Worm (Caenorhabditis elegans) whole organism, young adult: ENCODE results near the gene ZK1248.5.

Source experiments
- B0019.2 ChIP-seq: fragments of 200-800 bp; sonication (Bioruptor generic); conservative IDR thresholded peaks from 2 replicates; pipeline ENCODE4 v1.3.6; 2022; ENCODE audit warnings: missing genetic modification reagents, missing genetic modification characterization, missing compliant biosample characterization
- F22D6.2 ChIP-seq: sonication (generic microtip); optimal IDR thresholded peaks from 2 replicates; lab custom pipeline; 2016; ENCODE audit warnings: mild to moderate bottlenecking, missing genetic modification characterization, missing compliant biosample characterization
- F23B12.7 ChIP-seq: sonication (generic microtip); optimal IDR thresholded peaks from 2 replicates; lab custom pipeline; 2017; ENCODE audit warnings: missing genetic modification characterization, mild to moderate bottlenecking, missing compliant biosample characterization, antibody characterized with exemption, moderate library complexity; ENCODE audit not compliant: insufficient read depth
- F39B2.1 ChIP-seq: fragments of 200-800 bp; sonication (Bioruptor generic); IDR thresholded peaks from 2 replicates; pipeline ENCODE4 v1.3.6; 2022; ENCODE audit warnings: missing genetic modification reagents, missing genetic modification characterization, missing compliant biosample characterization
- F57A8.1 ChIP-seq: fragments of 200-800 bp; sonication (Bioruptor generic); optimal IDR thresholded peaks from 2 replicates; lab custom pipeline; 2018; ENCODE audit warnings: mild to moderate bottlenecking, missing genetic modification characterization, moderate library complexity, missing compliant biosample characterization
- F57C9.4 ChIP-seq: sonication (generic microtip); optimal IDR thresholded peaks from 2 replicates; lab custom pipeline; 2017; ENCODE audit warnings: mild to moderate bottlenecking, missing genetic modification characterization, missing compliant biosample characterization
- T07F8.4 ChIP-seq: sonication (generic microtip); optimal IDR thresholded peaks from 2 replicates; lab custom pipeline; 2016; ENCODE audit warnings: mild to moderate bottlenecking, missing genetic modification characterization, moderate library complexity, missing compliant biosample characterization
- T26A5.8 ChIP-seq: sonication (generic microtip); optimal IDR thresholded peaks from 2 replicates; lab custom pipeline; 2016; ENCODE audit warnings: missing genetic modification characterization, missing compliant biosample characterization
- Y56A3A.18 ChIP-seq: fragments of 200-800 bp; sonication (Bioruptor generic); IDR thresholded peaks from 2 replicates; pipeline ENCODE4 v1.3.6; 2022; ENCODE audit warnings: missing genetic modification reagents, missing genetic modification characterization, missing compliant biosample characterization
- ama-1 ChIP-seq, 3 experiments: fragments of 150-350 bp in 1 of 3; sonication (generic microtip) in 2 of 3; optimal IDR thresholded peaks; 2 replicates each; lab custom pipeline; 2014 to 2018; ENCODE audit warnings: missing biosample characterization in 2 of 3, missing genetic modification characterization in 2 of 3, missing genetic modification reagents in 2 of 3
- athp-1 ChIP-seq: sonication (generic microtip); optimal IDR thresholded peaks from 2 replicates; lab custom pipeline; 2017; ENCODE audit warnings: mild to moderate bottlenecking, missing genetic modification characterization, missing compliant biosample characterization
- attf-5 ChIP-seq: fragments of 200-800 bp; sonication (Bioruptor generic); optimal IDR thresholded peaks from 2 replicates; lab custom pipeline; 2018; ENCODE audit warnings: mild to moderate bottlenecking, missing genetic modification characterization, missing compliant biosample characterization
- ccch-3 ChIP-seq: fragments of 200-800 bp; sonication (Bioruptor generic); optimal IDR thresholded peaks from 2 replicates; lab custom pipeline; 2018; ENCODE audit warnings: mild to moderate bottlenecking, missing genetic modification characterization, missing compliant biosample characterization
- ceh-100 ChIP-seq: fragments of 200-800 bp; sonication (Bioruptor generic); IDR thresholded peaks from 2 replicates; pipeline ENCODE4 v1.3.6; 2022; ENCODE audit warnings: missing genetic modification reagents, missing genetic modification characterization, missing compliant biosample characterization
- ceh-27 ChIP-seq: fragments of 200-800 bp; sonication (Bioruptor generic); optimal IDR thresholded peaks from 2 replicates; lab custom pipeline; 2018; ENCODE audit warnings: mild to moderate bottlenecking, missing genetic modification characterization, moderate library complexity, missing compliant biosample characterization
- ceh-58 ChIP-seq: fragments of 200-800 bp; sonication (Bioruptor generic); IDR thresholded peaks from 2 replicates; pipeline ENCODE4 v1.3.6; 2022; ENCODE audit warnings: missing genetic modification characterization, missing compliant biosample characterization
- ceh-79 ChIP-seq: sonication (generic microtip); optimal IDR thresholded peaks from 2 replicates; lab custom pipeline; 2017; ENCODE audit warnings: mild to moderate bottlenecking, missing genetic modification characterization, missing compliant biosample characterization
- chd-7 ChIP-seq: sonication (generic microtip); optimal IDR thresholded peaks from 2 replicates; lab custom pipeline; 2016; ENCODE audit warnings: mild to moderate bottlenecking, missing genetic modification characterization, moderate library complexity, missing compliant biosample characterization
- die-1 ChIP-seq: sonication (generic microtip); optimal IDR thresholded peaks from 2 replicates; lab custom pipeline; 2016; ENCODE audit warnings: missing genotype, mild to moderate bottlenecking, missing genetic modification characterization, missing compliant biosample characterization
- dpl-1 ChIP-seq: fragments of 150-350 bp; optimal IDR thresholded peaks from 2 replicates; lab custom pipeline; 2014; ENCODE audit warnings: missing biosample characterization, missing genetic modification reagents, missing genetic modification characterization
- egl-44 ChIP-seq: fragments of 200-800 bp; sonication (Bioruptor generic); IDR thresholded peaks from 2 replicates; pipeline ENCODE4 v1.3.6; 2022; ENCODE audit warnings: missing genetic modification reagents, missing genetic modification characterization, missing compliant biosample characterization
- him-1 ChIP-seq: sonication (generic microtip); optimal IDR thresholded peaks from 2 replicates; lab custom pipeline; 2016; ENCODE audit warnings: missing genotype, missing genetic modification reagents, missing genetic modification characterization, missing compliant biosample characterization
- hmg-1.2 ChIP-seq: fragments of 200-800 bp; sonication (Bioruptor generic); IDR thresholded peaks from 2 replicates; pipeline ENCODE4 v1.3.6; 2022; ENCODE audit warnings: missing genetic modification reagents, missing genetic modification characterization, missing compliant biosample characterization
- hrde-1 ChIP-seq: sonication (generic microtip); optimal IDR thresholded peaks from 2 replicates; lab custom pipeline; 2016; ENCODE audit warnings: missing genetic modification characterization, mild to moderate bottlenecking, missing compliant biosample characterization, moderate library complexity, missing genotype, missing genetic modification reagents, borderline replicate concordance
- hsf-1 ChIP-seq: fragments of 200-800 bp; sonication (Bioruptor generic); IDR thresholded peaks from 2 replicates; pipeline ENCODE4 v1.3.6; 2022; ENCODE audit warnings: missing genetic modification reagents, missing genetic modification characterization, missing compliant biosample characterization
- let-526 ChIP-seq: fragments of 200-800 bp; sonication (Bioruptor generic); IDR thresholded peaks from 2 replicates; pipeline ENCODE4 v1.3.6; 2022; ENCODE audit warnings: missing genetic modification reagents, missing genetic modification characterization, missing compliant biosample characterization
- lsy-27 ChIP-seq: sonication (generic microtip); optimal IDR thresholded peaks from 2 replicates; lab custom pipeline; 2017; ENCODE audit warnings: missing genetic modification characterization, mild to moderate bottlenecking, missing compliant biosample characterization, antibody characterized with exemption, missing genotype, borderline replicate concordance; ENCODE audit not compliant: insufficient read depth
- madf-3 ChIP-seq: fragments of 200-800 bp; sonication (Bioruptor generic); IDR thresholded peaks from 2 replicates; pipeline ENCODE4 v1.3.6; 2022; ENCODE audit warnings: missing genetic modification reagents, missing genetic modification characterization, missing compliant biosample characterization
- nhr-120 ChIP-seq: fragments of 200-800 bp; sonication (Bioruptor generic); IDR thresholded peaks from 2 replicates; pipeline ENCODE4 v1.3.6; 2022; ENCODE audit warnings: missing genetic modification characterization, missing compliant biosample characterization
- nhr-179 ChIP-seq: sonication (generic microtip); optimal IDR thresholded peaks from 2 replicates; lab custom pipeline; 2016; ENCODE audit warnings: mild to moderate bottlenecking, missing genetic modification characterization, missing compliant biosample characterization
- nhr-27 ChIP-seq: fragments of 200-800 bp; sonication (Bioruptor generic); optimal IDR thresholded peaks from 2 replicates; lab custom pipeline; 2018; ENCODE audit warnings: mild to moderate bottlenecking, missing genetic modification characterization, moderate library complexity, missing compliant biosample characterization
- nhr-90 ChIP-seq: sonication (generic microtip); optimal IDR thresholded peaks from 2 replicates; lab custom pipeline; 2016; ENCODE audit warnings: missing genotype, mild to moderate bottlenecking, missing genetic modification characterization, missing compliant biosample characterization
- pha-4 ChIP-seq: fragments of 150-350 bp; sonication (generic microtip); optimal IDR thresholded peaks from 2 replicates; lab custom pipeline; 2014; ENCODE audit warnings: missing biosample characterization, missing genetic modification reagents, missing genetic modification characterization
- snpc-3.4 ChIP-seq: sonication (generic microtip); optimal IDR thresholded peaks from 2 replicates; lab custom pipeline; 2017; ENCODE audit warnings: missing genetic modification characterization, mild to moderate bottlenecking, missing compliant biosample characterization, antibody characterized with exemption, moderate library complexity, missing genotype, missing genetic modification reagents
- snpc-4 ChIP-seq, 5 experiments: fragments of 150-350 bp in 1 of 5; sonication (generic microtip) in 4 of 5; optimal IDR thresholded peaks; 2 replicates each; lab custom pipeline; 2014 to 2018; ENCODE audit warnings: missing genetic modification characterization in 5 of 5, missing biosample characterization in 3 of 5, antibody characterized with exemption in 2 of 5, mild to moderate bottlenecking in 2 of 5, missing compliant biosample characterization in 2 of 5, missing genotype in 2 of 5, moderate library complexity in 2 of 5, missing genetic modification reagents in 1 of 5
- somi-1 ChIP-seq: fragments of 200-800 bp; sonication (Bioruptor generic); optimal IDR thresholded peaks from 2 replicates; lab custom pipeline; 2018; ENCODE audit warnings: mild to moderate bottlenecking, missing genetic modification characterization, missing compliant biosample characterization
- tlf-1 ChIP-seq: fragments of 200-800 bp; sonication (Bioruptor generic); optimal IDR thresholded peaks from 2 replicates; lab custom pipeline; 2018; ENCODE audit warnings: mild to moderate bottlenecking, missing genetic modification characterization, missing compliant biosample characterization
- unc-130 ChIP-seq: sonication (generic microtip); optimal IDR thresholded peaks from 2 replicates; lab custom pipeline; 2016; ENCODE audit warnings: missing genetic modification reagents, missing genetic modification characterization, missing compliant biosample characterization
- xnd-1 ChIP-seq: sonication (generic microtip); optimal IDR thresholded peaks from 2 replicates; lab custom pipeline; 2016; ENCODE audit warnings: missing genotype, missing genetic modification reagents, missing genetic modification characterization, missing compliant biosample characterization
- ztf-22 ChIP-seq: fragments of 200-800 bp; sonication (Bioruptor generic); optimal IDR thresholded peaks from 2 replicates; lab custom pipeline; 2018; ENCODE audit warnings: mild to moderate bottlenecking, missing genetic modification characterization, moderate library complexity, missing compliant biosample characterization
- ztf-3 ChIP-seq: fragments of 200-800 bp; sonication (Bioruptor generic); optimal IDR thresholded peaks from 2 replicates; lab custom pipeline; 2018; ENCODE audit warnings: mild to moderate bottlenecking, missing genetic modification characterization, missing compliant biosample characterization

ZK1248.5 gene

ce11 chrII:5774879-5775278 lies 35.4 kb upstream of the ZK1248.5 start:
- TF ChIP-seq pha-4, result no peak
- no peak for TF ChIP-seq xnd-1 (tag; lab: Kevin White, UChicago)
- TF ChIP-seq tlf-1 (GFP tag; lab: Kevin White, UChicago), result no peak
- TF ChIP-seq ceh-58, result no peak
- TF ChIP-seq F22D6.2 (tag; lab: Kevin White, UChicago), result no peak
- no peak for TF ChIP-seq attf-5 (GFP tag; lab: Kevin White, UChicago)
- no peak for TF ChIP-seq T07F8.4 (tag; lab: Kevin White, UChicago)
- TF ChIP-seq Y56A3A.18 (GFP tag; lab: Robert Waterston, UW), result no peak

ce11 chrII:5777372-5777771 lies 32.9 kb upstream of the ZK1248.5 start:
- TF ChIP-seq nhr-90 (tag; lab: Kevin White, UChicago), result no peak
- no peak for TF ChIP-seq nhr-120
- no peak for TF ChIP-seq ccch-3 (GFP tag; lab: Kevin White, UChicago)
- no peak for TF ChIP-seq F39B2.1 (GFP tag; lab: Robert Waterston, UW)
- TF ChIP-seq ztf-22 (GFP tag; lab: Kevin White, UChicago), result no peak
- no peak for TF ChIP-seq athp-1
- no peak for TF ChIP-seq snpc-3.4
- TF ChIP-seq madf-3 (GFP tag; lab: Robert Waterston, UW), result no peak
- TF ChIP-seq F57A8.1 (GFP tag; lab: Kevin White, UChicago), result no peak
- TF ChIP-seq lsy-27 (tag; lab: Kevin White, UChicago), result no peak
- TF ChIP-seq hrde-1 (tag; lab: Kevin White, UChicago), result no peak
- TF ChIP-seq F23B12.7 (tag; lab: Kevin White, UChicago), result no peak
- TF ChIP-seq T26A5.8 (tag; lab: Kevin White, UChicago), result no peak
- TF ChIP-seq dpl-1 (GFP tag; lab: Kevin White, UChicago), result no peak
- TF ChIP-seq Y56A3A.18 (GFP tag; lab: Robert Waterston, UW), result no peak
- no peak for TF ChIP-seq ceh-79
- TF ChIP-seq him-1, result no peak
- no peak for TF ChIP-seq hsf-1 (GFP tag; lab: Robert Waterston, UW)
- TF ChIP-seq somi-1 (GFP tag; lab: Kevin White, UChicago), result no peak

- TF ChIP-seq ceh-100, result no peak
- TF ChIP-seq hmg-1.2 (GFP tag; lab: Robert Waterston, UW), result peak; percentile 50; the same call in 1 of the 2 replicates
- TF ChIP-seq ceh-27 (GFP tag; lab: Kevin White, UChicago), result peak; percentile 7
- TF ChIP-seq, all 124 proteins: peak for 2
These were observed 30.4 kb upstream of the ZK1248.5 start for ce11 chrII:5779866-5780265.

- TF ChIP-seq ceh-100 (peak; percentile 73), ama-1 (optimal IDR thresholded peaks at IDR 0.05; lab: Kevin White, UChicago) (no peak), ama-1 (GFP tag; optimal IDR thresholded peaks at IDR 0.05; lab: Kevin White, UChicago) (peak; percentile 36 to 67), F57C9.4 (tag; lab: Kevin White, UChicago) (no peak), hsf-1 (GFP tag; lab: Robert Waterston, UW) (peak; percentile 44; the same call in 1 of the 2 replicates), nhr-27 (peak; percentile 60), ztf-3 (no peak), chd-7 (tag; lab: Kevin White, UChicago) (peak; percentile 83), let-526 (GFP tag; lab: Robert Waterston, UW) (peak; percentile 67; the same call in 1 of the 2 replicates), die-1 (tag; lab: Kevin White, UChicago) (peak; percentile 90), B0019.2 (GFP tag; lab: Robert Waterston, UW) (0 out of 2 replicates have a peak, but pooled peaks have one; percentile 55), egl-44 (peak; percentile 85), snpc-4 (GFP tag; optimal IDR thresholded peaks at IDR 0.05; lab: Kevin White, UChicago) (peak; percentile 55), snpc-4 (tag; optimal IDR thresholded peaks at IDR 0.05; lab: Kevin White, UChicago) (peak in 3 of 4 experiments; percentile 76 to 81 (median 77)), unc-130 (GFP tag; lab: Kevin White, UChicago) (peak; percentile 50), nhr-179 (tag; lab: Kevin White, UChicago) (peak; percentile 33), dpl-1 (GFP tag; lab: Kevin White, UChicago) (no peak)
These were observed 28.1 kb upstream of the ZK1248.5 start, which contains the start of gene K05F1.6 for ce11 chrII:5781935-5782921. Gene K05F1.6 (plus strand): TSS chrII:5782520.
